Fruit fly (Drosophila melanogaster) whole organism, pupa: ENCODE data around the gene Sf3b5.

Source experiments
- CG13204 ChIP-seq: fragments of 200-800 bp; sonication (Bioruptor generic); optimal IDR thresholded peaks from 2 replicates; lab custom pipeline; 2018; ENCODE audit warnings: missing biosample characterization, mild to moderate bottlenecking, missing genetic modification characterization, moderate library complexity
- CG14655 ChIP-seq: fragments of 200-800 bp; sonication (Bioruptor generic); optimal IDR thresholded peaks from 3 replicates; lab custom pipeline; 2017; ENCODE audit warnings: mild to moderate bottlenecking, missing biosample characterization, missing genetic modification reagents, missing genetic modification characterization
- CG32121 ChIP-seq: fragments of 200-800 bp; sonication (Bioruptor generic); IDR thresholded peaks from 2 replicates; pipeline ENCODE4 v1.3.6; 2022; ENCODE audit warnings: missing biosample characterization, missing genetic modification characterization
- D1 ChIP-seq: fragments of 200-800 bp; sonication (Bioruptor generic); optimal IDR thresholded peaks from 2 replicates; lab custom pipeline; 2018; ENCODE audit warnings: missing biosample characterization, mild to moderate bottlenecking, missing genetic modification characterization, moderate library complexity
- Pif1A ChIP-seq: fragments of 200-800 bp; sonication (Bioruptor generic); optimal IDR thresholded peaks from 3 replicates; lab custom pipeline; 2016; ENCODE audit warnings: missing biosample characterization, missing genetic modification characterization
- rn ChIP-seq: fragments of 200-800 bp; sonication (Bioruptor generic); IDR thresholded peaks from 2 replicates; pipeline ENCODE4 v1.3.6; 2022; ENCODE audit warnings: missing biosample characterization, missing genetic modification characterization

dm6 chr3R:9049091-9049981 is 34.2 kb upstream of the Sf3b5 start:
- TF ChIP-seq CG32121 (GFP tag; lab: Robert Waterston, UW) (no peak), CG14655 (GFP tag; lab: Kevin White, UChicago) (no peak), D1 (peak; percentile 40), Pif1A (GFP tag; lab: Kevin White, UChicago) (no peak), rn (GFP tag; lab: Robert Waterston, UW) (no peak), CG13204 (GFP tag; lab: Kevin White, UChicago) (no peak)
